Worm (Caenorhabditis elegans): ENCODE measurements around the gene C28G1.6.

C28G1.6 gene

DNA sequence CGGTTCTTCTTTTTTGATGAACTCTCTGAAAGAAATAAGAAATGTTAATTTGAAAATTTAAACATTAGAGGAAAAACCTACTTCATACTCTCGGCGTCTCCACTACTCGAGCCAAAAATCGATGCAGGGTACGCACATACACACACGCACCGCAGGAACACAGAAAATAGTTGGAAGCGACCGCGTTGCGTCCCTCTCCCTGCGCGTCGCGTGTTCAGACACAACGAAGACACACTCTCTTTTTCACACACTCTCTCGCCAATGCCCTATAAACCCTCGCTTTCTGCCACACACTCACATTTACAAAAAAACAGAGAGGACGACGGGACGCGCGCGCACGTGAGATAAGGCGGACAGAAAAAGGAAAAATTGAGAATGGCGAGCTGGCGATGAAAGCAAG lies 20.2 kb downstream of the C28G1.6 start, which contains the start of gene R04E5.9 (continued):
- no peak for TF ChIP-seq pqm-1 (tag; optimal IDR thresholded peaks at IDR 0.05)
- TF ChIP-seq ztf-11 (tag; optimal IDR thresholded peaks at IDR 0.05) = peak in 1 of 2 experiments; percentile 56
- TF ChIP-seq ces-1 (GFP tag; optimal IDR thresholded peaks at IDR 0.05) = no peak
- peak; percentile 74 to 91 (median 87) for TF ChIP-seq ceh-82 (tag; optimal IDR thresholded peaks at IDR 0.05)
- no peak for TF ChIP-seq Y116A8C.19 (tag; optimal IDR thresholded peaks at IDR 0.05; ENCODE audit: borderline replicate concordance)
- peak; percentile 21 for TF ChIP-seq ama-1 (optimal IDR thresholded peaks at IDR 0.05)
- peak; percentile 92 for TF ChIP-seq nhr-71 (tag; optimal IDR thresholded peaks at IDR 0.05)
- no peak for TF ChIP-seq alr-1 (tag; optimal IDR thresholded peaks at IDR 0.05; ENCODE audit: borderline replicate concordance)
- peak; percentile 68 for TF ChIP-seq nhr-19 (GFP tag; conservative IDR thresholded peaks at IDR 0.05)
- TF ChIP-seq nhr-20 (tag; optimal IDR thresholded peaks at IDR 0.05) = peak; percentile 86
- no peak for TF ChIP-seq nhr-28 (tag; optimal IDR thresholded peaks at IDR 0.05)
- TF ChIP-seq efl-1 (optimal IDR thresholded peaks at IDR 0.05) = peak; percentile 62 to 80
- TF ChIP-seq efl-1 (GFP tag; optimal IDR thresholded peaks at IDR 0.05 in 1 of 2) = peak; percentile 47 to 94
- peak; percentile 81 for TF ChIP-seq fkh-10 (GFP tag; optimal IDR thresholded peaks at IDR 0.05)
- TF ChIP-seq ceh-88 (GFP tag; IDR thresholded peaks at IDR 0.05) = peak; percentile 68; the same call in 1 of the 2 replicates
- TF ChIP-seq mef-2 (tag; optimal IDR thresholded peaks at IDR 0.05) = peak; percentile 57
- peak; percentile 88 for TF ChIP-seq blmp-1 (tag; optimal IDR thresholded peaks at IDR 0.05)
- peak; percentile 64 for TF ChIP-seq nhr-90 (tag; optimal IDR thresholded peaks at IDR 0.05; ENCODE audit: poor library complexity)
- peak; percentile 13 for TF ChIP-seq ceh-8 (GFP tag; optimal IDR thresholded peaks at IDR 0.05)
- no peak for TF ChIP-seq efl-3 (GFP tag; optimal IDR thresholded peaks at IDR 0.05)
- TF ChIP-seq nhr-11 (tag; optimal IDR thresholded peaks at IDR 0.05) = peak; percentile 53
- TF ChIP-seq aly-2 (tag; optimal IDR thresholded peaks at IDR 0.05) = no peak
- TF ChIP-seq ets-5 (GFP tag; IDR thresholded peaks at IDR 0.05) = no peak
- TF ChIP-seq dsc-1 (tag; optimal IDR thresholded peaks at IDR 0.05) = peak; percentile 76
- no peak for TF ChIP-seq hlh-17 (GFP tag; optimal IDR thresholded peaks at IDR 0.05; ENCODE audit: borderline replicate concordance)
- peak; percentile 79 for TF ChIP-seq fos-1 (tag; optimal IDR thresholded peaks at IDR 0.05)
- TF ChIP-seq snu-23 (GFP tag; optimal IDR thresholded peaks at IDR 0.05) = peak; percentile 89
- TF ChIP-seq unc-30 (tag; optimal IDR thresholded peaks at IDR 0.05) = no peak
- peak; percentile 68 for TF ChIP-seq pax-3 (tag; optimal IDR thresholded peaks at IDR 0.05)
- peak; percentile 44 for TF ChIP-seq F16B12.6 (tag; optimal IDR thresholded peaks at IDR 0.05)
- peak; percentile 69 for TF ChIP-seq sox-4 (tag; optimal IDR thresholded peaks at IDR 0.05)
- TF ChIP-seq nhr-47 (tag; optimal IDR thresholded peaks at IDR 0.05) = peak; percentile 91
- peak in 2 of 6 experiments; percentile 19 to 20 for TF ChIP-seq elt-3 (tag; optimal IDR thresholded peaks at IDR 0.05)
- TF ChIP-seq fkh-4 (tag; optimal IDR thresholded peaks at IDR 0.05; ENCODE audit: borderline replicate concordance) = no peak
- TF ChIP-seq irx-1 (tag; optimal IDR thresholded peaks at IDR 0.05) = peak; percentile 62

DNA sequence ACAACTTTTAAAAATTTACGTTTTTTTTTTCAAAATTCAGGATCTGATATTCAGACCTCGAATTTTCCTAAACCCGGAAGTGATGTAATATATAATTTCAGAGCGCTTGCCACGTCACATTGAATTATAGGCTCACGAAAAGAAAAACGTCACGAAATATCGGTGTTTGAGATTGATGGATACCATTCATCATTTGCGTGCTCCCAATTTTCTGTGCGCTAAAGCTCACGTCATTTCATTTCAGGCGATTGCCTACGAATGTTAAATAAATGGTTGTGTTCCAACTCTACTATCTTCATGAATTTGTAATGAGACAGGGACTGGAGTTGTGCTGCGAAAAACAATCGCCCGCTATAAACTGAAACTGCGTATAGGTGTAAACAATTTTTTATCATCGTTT lies 22.3 kb downstream of the C28G1.6 start:
- TF ChIP-seq nhr-28 (tag; optimal IDR thresholded peaks at IDR 0.05) = no peak
- TF ChIP-seq mdl-1 (tag; optimal IDR thresholded peaks at IDR 0.05) = no peak
- TF ChIP-seq pag-3 (tag; optimal IDR thresholded peaks at IDR 0.05; ENCODE audit: borderline replicate concordance, insufficient read depth) = no peak
- TF ChIP-seq nhr-20 (tag; optimal IDR thresholded peaks at IDR 0.05) = no peak
- TF ChIP-seq rnt-1 (tag; optimal IDR thresholded peaks at IDR 0.05) = no peak
- TF ChIP-seq ets-5 (GFP tag; IDR thresholded peaks at IDR 0.05) = no peak
- TF ChIP-seq lin-13 (GFP tag; optimal IDR thresholded peaks at IDR 0.05) = no peak

DNA sequence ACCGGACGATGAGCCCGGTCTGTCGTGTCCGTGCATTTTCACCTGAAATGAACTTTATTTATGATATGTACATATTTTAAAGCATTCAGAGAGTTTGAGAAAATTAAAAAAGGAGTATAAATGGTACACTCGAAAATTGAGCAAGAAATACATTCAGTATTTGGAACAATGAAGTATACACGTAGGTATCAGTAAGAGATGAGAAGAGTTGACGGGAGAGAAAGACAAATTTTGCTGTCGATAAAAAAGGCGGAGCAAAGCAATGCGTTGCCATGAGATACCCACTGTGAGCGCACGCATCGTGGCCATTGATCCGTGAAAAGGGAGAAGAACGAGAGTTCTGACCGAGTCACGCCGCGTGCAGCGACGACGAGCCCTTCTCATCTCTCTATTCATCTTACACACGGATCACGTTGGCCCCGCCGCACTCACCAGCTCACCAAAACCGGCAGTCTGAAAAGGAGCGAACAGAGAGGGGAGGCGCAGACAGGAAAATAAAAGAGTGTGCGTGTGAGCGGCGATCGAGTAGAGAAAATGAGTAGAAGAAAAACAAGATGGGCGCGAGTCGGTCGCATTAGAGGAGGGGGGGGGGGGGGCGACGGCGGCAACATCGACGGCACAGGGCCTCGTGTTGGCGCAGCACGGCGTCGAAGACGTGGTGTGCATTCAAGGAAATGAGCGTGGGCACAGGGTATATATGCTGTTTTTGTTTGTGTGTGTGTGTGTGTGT lies 24.8 kb downstream of the C28G1.6 start, which contains the start of gene R04E5.8:
TSS of gene R04E5.8 (minus strand) at position 51 of the 730 bp plus-strand sequence.
- TF ChIP-seq nhr-20 (tag; optimal IDR thresholded peaks at IDR 0.05) (peak; percentile 21), unc-98 (GFP tag; IDR thresholded peaks at IDR 0.05) (no peak), snu-23 (GFP tag; optimal IDR thresholded peaks at IDR 0.05) (peak; percentile 20), unc-30 (tag; optimal IDR thresholded peaks at IDR 0.05) (no peak), ceh-82 (tag; optimal IDR thresholded peaks at IDR 0.05) (peak in 1 of 3 experiments; percentile 63), nhr-12 (tag; optimal IDR thresholded peaks at IDR 0.05) (no peak), nhr-90 (tag; optimal IDR thresholded peaks at IDR 0.05; ENCODE audit: poor library complexity) (no peak), nhr-47 (tag; optimal IDR thresholded peaks at IDR 0.05) (peak; percentile 72), sox-4 (tag; optimal IDR thresholded peaks at IDR 0.05) (peak; percentile 20), fos-1 (tag; optimal IDR thresholded peaks at IDR 0.05) (no peak), lin-35 (GFP tag; optimal IDR thresholded peaks at IDR 0.05) (no peak), nhr-11 (tag; optimal IDR thresholded peaks at IDR 0.05) (no peak), isw-1 (GFP tag; IDR thresholded peaks at IDR 0.05) (0 out of 2 replicates have a peak, but pooled peaks have one; percentile 4), mep-1 (tag; optimal IDR thresholded peaks at IDR 0.05) (no peak), tbx-2 (tag; optimal IDR thresholded peaks at IDR 0.05) (peak; percentile 16), pax-3 (tag; optimal IDR thresholded peaks at IDR 0.05) (peak; percentile 67), lin-14 (GFP tag; optimal IDR thresholded peaks at IDR 0.05) (peak; percentile 91), lin-39 (tag; optimal IDR thresholded peaks at IDR 0.05) (no peak), efl-3 (GFP tag; optimal IDR thresholded peaks at IDR 0.05) (no peak), fkh-10 (GFP tag; optimal IDR thresholded peaks at IDR 0.05) (peak; percentile 52)
